Fruit fly (Drosophila melanogaster) whole organism, adult: Measurements from ENCODE around the gene CG32106.

Experiments
- CG11617 ChIP-seq: fragments of 200-800 bp; sonication (Bioruptor generic); optimal IDR thresholded peaks from 2 replicates; lab custom pipeline; 2017; ENCODE audit warnings: mild to moderate bottlenecking, missing biosample characterization, missing genetic modification reagents, missing genetic modification characterization
- CG12768 ChIP-seq: fragments of 200-800 bp; sonication (Bioruptor generic); optimal IDR thresholded peaks from 2 replicates; lab custom pipeline; 2017; ENCODE audit warnings: missing biosample characterization, missing genetic modification characterization, mild to moderate bottlenecking, moderate library complexity, missing genetic modification reagents
- CG14711 ChIP-seq: fragments of 200-800 bp; sonication (Bioruptor generic); optimal IDR thresholded peaks from 2 replicates; lab custom pipeline; 2018; ENCODE audit warnings: missing biosample characterization, mild to moderate bottlenecking, missing genetic modification characterization, moderate library complexity
- CG1620 ChIP-seq: fragments of 200-800 bp; sonication (Bioruptor generic); optimal IDR thresholded peaks from 2 replicates; lab custom pipeline; 2016; ENCODE audit warnings: missing biosample characterization, missing genetic modification characterization
- CG33017 ChIP-seq: fragments of 200-800 bp; sonication (Bioruptor generic); optimal IDR thresholded peaks from 2 replicates; lab custom pipeline; 2018; ENCODE audit warnings: missing biosample characterization, mild to moderate bottlenecking, missing genetic modification characterization, moderate library complexity
- CG5204 ChIP-seq: fragments of 200-800 bp; sonication (Bioruptor generic); optimal IDR thresholded peaks from 2 replicates; lab custom pipeline; 2016; ENCODE audit warnings: missing biosample characterization, missing genetic modification characterization
- CG7045 ChIP-seq: fragments of 200-800 bp; sonication (Bioruptor generic); optimal IDR thresholded peaks from 2 replicates; lab custom pipeline; 2017; ENCODE audit warnings: missing biosample characterization, mild to moderate bottlenecking, missing genetic modification characterization
- CG7101 ChIP-seq: fragments of 200-800 bp; sonication (Bioruptor generic); optimal IDR thresholded peaks from 2 replicates; lab custom pipeline; 2018; ENCODE audit warnings: missing biosample characterization, mild to moderate bottlenecking, missing genetic modification characterization, moderate library complexity
- Clk ChIP-seq: fragments of 200-800 bp; sonication (Bioruptor generic); optimal IDR thresholded peaks from 2 replicates; lab custom pipeline; 2017; ENCODE audit warnings: missing biosample characterization, missing genetic modification characterization
- Crg-1 ChIP-seq: fragments of 200-800 bp; sonication (Bioruptor generic); optimal IDR thresholded peaks from 2 replicates; lab custom pipeline; 2016; ENCODE audit warnings: missing biosample characterization, missing genetic modification characterization
- Hr96 ChIP-seq: fragments of 200-800 bp; sonication (Bioruptor generic); optimal IDR thresholded peaks from 2 replicates; lab custom pipeline; 2016; ENCODE audit warnings: missing biosample characterization, missing genetic modification characterization
- Mnt ChIP-seq: fragments of 200-800 bp; sonication (Bioruptor generic); optimal IDR thresholded peaks from 2 replicates; lab custom pipeline; 2016; ENCODE audit warnings: missing biosample characterization, mild to moderate bottlenecking, missing genetic modification characterization
- bab1 ChIP-seq: fragments of 200-800 bp; sonication (Bioruptor generic); optimal IDR thresholded peaks from 3 replicates; lab custom pipeline; 2019; ENCODE audit warnings: missing biosample characterization, mild to moderate bottlenecking, missing genetic modification characterization, moderate library complexity
- cic ChIP-seq: fragments of 200-800 bp; sonication (Bioruptor generic); optimal IDR thresholded peaks from 2 replicates; lab custom pipeline; 2017; ENCODE audit warnings: missing biosample characterization, mild to moderate bottlenecking, missing genetic modification characterization, moderate library complexity
- cnc ChIP-seq, 2 experiments: fragments of >200 bp; optimal IDR thresholded peaks; 2 replicates each; lab custom pipeline; 2017
- kay ChIP-seq: fragments of 200-800 bp; sonication (Bioruptor generic); peaks from one replicate; lab custom pipeline; 2016; ENCODE audit warnings: missing biosample characterization, missing genetic modification characterization, borderline replicate concordance
- ovo ChIP-seq: fragments of 200-800 bp; sonication (Bioruptor generic); optimal IDR thresholded peaks from 2 replicates; lab custom pipeline; 2016; ENCODE audit warnings: missing biosample characterization, missing genetic modification characterization
- pad ChIP-seq: fragments of 200-800 bp; sonication (Bioruptor generic); optimal IDR thresholded peaks from 3 replicates; lab custom pipeline; 2017; ENCODE audit warnings: missing biosample characterization, missing genetic modification characterization, mild to moderate bottlenecking, moderate library complexity, missing genetic modification reagents
- tj ChIP-seq: fragments of 200-800 bp; sonication (Bioruptor generic); optimal IDR thresholded peaks from 3 replicates; lab custom pipeline; 2017; ENCODE audit warnings: missing biosample characterization, mild to moderate bottlenecking, missing genetic modification characterization, moderate library complexity
- toe ChIP-seq: fragments of 200-800 bp; sonication (Bioruptor generic); optimal IDR thresholded peaks from 2 replicates; lab custom pipeline; 2016; ENCODE audit warnings: missing biosample characterization, missing genetic modification characterization

The CG32106 gene

DNA sequence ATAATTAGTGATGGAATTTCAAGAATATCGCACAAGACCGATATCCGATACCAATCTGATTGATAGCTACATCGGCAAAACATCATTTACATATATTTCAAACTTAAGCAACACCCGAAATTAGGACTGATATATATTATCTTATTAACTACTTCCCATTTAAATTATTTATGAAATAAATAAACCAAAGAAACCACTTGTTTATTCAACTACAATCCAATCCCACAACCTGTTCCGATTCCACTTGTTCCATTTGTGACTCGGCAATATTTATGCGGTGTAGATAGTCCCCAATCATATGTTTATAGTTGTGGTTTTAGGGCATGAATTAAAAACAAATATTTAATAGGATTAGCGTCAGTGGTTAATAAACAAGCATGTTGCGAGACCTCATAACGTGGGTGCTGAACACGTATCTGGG, 23.7 kb downstream of the CG32106 start, which contains the start of the genes CG10973 and Vps13D:
TSS of gene CG10973 (minus strand) at position 6 of the 421 bp plus-strand sequence.
TSS of gene Vps13D (plus strand) at position 281 of the 421 bp plus-strand sequence.
- peak; percentile 58 for TF ChIP-seq CG11617 (GFP tag; lab: Kevin White, UChicago)
- no peak for TF ChIP-seq CG5204
- TF ChIP-seq CG7045 (GFP tag; lab: Kevin White, UChicago) = no peak
- no peak for TF ChIP-seq ovo (GFP tag; lab: Kevin White, UChicago)
- TF ChIP-seq toe (GFP tag; lab: Kevin White, UChicago) = no peak
- TF ChIP-seq CG7101 (tag; lab: Kevin White, UChicago) = no peak
- TF ChIP-seq tj (GFP tag; lab: Kevin White, UChicago) = no peak
- no peak for TF ChIP-seq CG14711 (tag; lab: Kevin White, UChicago)
- peak; percentile 64 to 90 for TF ChIP-seq cnc (optimal IDR thresholded peaks at IDR 0.05; lab: Kevin White, UChicago)
- peak; percentile 41 for TF ChIP-seq CG1620 (GFP tag; lab: Kevin White, UChicago)
- peak; percentile 58 for TF ChIP-seq Mnt (GFP tag; lab: Kevin White, UChicago)
- no peak for TF ChIP-seq CG12768 (GFP tag; lab: Kevin White, UChicago)
- TF ChIP-seq Clk (GFP tag; lab: Kevin White, UChicago) = peak; percentile 2
- no peak for TF ChIP-seq CG33017
- no peak for TF ChIP-seq Hr96 (GFP tag; lab: Kevin White, UChicago)
- peak; percentile 90 for TF ChIP-seq bab1 (GFP tag; lab: Kevin White, UChicago)
- TF ChIP-seq cic (GFP tag; lab: Kevin White, UChicago) = peak; percentile 30
- no peak for TF ChIP-seq pad (GFP tag; lab: Kevin White, UChicago)
- peak; percentile 97 for TF ChIP-seq kay (GFP tag; lab: Kevin White, UChicago)
- TF ChIP-seq Crg-1 (GFP tag; lab: Kevin White, UChicago) = peak; percentile 11

DNA sequence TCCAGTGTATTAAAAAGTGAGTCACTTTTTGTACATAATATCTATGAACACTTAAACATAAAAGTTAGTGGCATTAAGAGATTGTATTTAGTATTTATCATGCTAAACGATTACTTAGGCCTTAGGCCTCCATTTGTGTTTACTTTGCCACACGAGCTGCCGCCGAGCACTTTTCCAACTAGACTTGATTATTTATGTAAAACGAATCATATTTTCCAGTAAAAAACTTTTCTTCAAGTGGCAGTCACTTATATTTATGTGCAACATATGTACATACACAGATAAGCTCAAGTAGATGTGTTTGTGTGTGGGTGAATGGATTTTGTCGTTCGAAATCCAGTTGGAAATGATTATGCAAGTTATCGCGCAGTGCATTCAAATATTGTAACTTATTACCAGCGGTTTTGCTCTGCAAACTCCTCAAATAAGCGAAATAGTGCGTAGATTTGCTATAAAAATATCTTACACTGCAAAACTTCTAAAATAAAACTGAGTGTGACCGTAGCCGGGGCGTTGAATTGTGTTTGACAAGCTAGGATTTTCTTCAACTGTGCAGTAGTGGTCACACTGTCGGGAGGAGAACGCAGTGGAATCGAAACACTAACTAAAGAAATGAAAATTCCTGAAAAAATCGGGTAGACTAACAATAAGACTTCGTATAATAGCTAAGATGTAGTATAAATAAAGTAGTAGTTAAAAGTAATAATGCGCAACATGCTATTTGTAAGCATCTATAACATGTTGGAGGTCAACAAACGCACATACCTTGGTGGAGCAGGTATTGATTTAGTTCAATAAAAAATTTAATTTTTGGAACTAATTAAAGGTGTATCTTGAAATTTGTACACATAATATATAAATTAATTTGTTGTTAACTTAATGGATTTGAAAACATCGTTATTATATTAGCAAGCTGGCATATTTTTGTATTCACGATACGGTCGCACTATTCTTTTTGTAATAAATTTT, 28.7 kb downstream of the CG32106 start, which contains the start of the genes Klc and CG10984:
TSS of gene Klc (minus strand) at position 490 of the 969 bp plus-strand sequence.
TSS of gene CG10984 (plus strand) at position 553 of the 969 bp plus-strand sequence.
- TF ChIP-seq bab1 (GFP tag; lab: Kevin White, UChicago) (peak; percentile 43), CG11617 (GFP tag; lab: Kevin White, UChicago) (no peak), CG7045 (GFP tag; lab: Kevin White, UChicago) (peak; percentile 37), CG7101 (tag; lab: Kevin White, UChicago) (peak; percentile 2), Crg-1 (GFP tag; lab: Kevin White, UChicago) (no peak), tj (GFP tag; lab: Kevin White, UChicago) (peak; percentile 70), CG14711 (tag; lab: Kevin White, UChicago) (peak; percentile 57)

DNA sequence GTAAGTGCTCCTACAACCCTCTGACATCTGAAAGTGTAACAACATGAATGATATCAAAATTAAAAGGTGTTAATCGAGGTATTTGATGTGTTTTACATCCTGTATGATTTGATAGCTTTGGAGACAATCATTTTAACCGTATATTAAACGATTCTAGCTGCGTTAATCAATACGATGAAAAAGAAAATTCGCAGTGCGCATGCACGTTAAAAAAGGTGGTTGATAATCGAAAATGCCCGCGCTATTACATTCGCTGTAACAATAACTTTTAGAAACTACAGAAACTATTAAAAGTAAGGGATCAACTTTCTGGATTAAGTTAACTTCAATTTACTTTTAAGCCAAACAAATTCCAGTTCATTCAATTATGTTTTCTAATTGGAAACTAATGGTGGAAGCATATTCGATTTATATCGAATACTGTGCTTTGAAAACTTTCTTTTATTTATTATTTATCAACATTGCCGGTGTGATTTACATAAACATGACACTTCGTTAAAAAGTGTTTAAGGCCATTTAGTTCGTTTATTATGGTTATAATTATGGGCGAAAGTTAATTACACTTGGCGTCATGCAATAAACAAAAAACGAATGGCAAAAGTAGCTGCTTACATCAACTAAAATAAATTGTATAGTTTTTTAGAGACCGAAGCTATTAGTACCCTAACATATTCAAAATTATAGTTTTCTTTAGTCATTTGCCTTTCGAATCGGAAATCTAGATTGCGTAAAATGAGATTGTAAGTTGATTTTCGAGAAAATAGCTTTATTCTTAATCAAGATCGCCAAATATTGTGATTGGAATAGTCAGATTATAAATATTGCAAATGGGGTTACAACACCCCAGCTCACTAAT, 29.6 kb downstream of the CG32106 start:
- TF ChIP-seq CG33017 (no peak), kay (GFP tag; lab: Kevin White, UChicago) (peak; percentile 81)

DNA sequence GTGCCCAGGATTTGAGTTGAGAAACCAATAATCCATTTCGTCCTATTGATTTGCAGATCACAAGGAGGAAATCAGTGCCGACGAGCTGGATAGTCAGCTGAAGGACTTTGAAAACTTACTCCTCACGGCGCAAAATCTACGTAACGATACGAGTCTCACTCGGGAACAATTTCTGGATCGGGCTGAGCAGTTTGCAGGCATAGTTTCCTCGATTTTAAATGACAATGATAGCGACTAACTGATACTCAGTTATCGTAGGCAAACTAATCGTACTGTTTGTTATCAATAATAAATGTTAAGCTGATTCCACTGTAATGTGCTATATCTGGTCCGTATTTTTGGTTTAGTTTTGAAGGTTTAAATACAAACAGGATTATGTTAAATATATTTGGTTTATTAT, 32.3 kb downstream of the CG32106 start:
- TF ChIP-seq CG12768 (GFP tag; lab: Kevin White, UChicago) (no peak), tj (GFP tag; lab: Kevin White, UChicago) (no peak), bab1 (GFP tag; lab: Kevin White, UChicago) (no peak), toe (GFP tag; lab: Kevin White, UChicago) (no peak), pad (GFP tag; lab: Kevin White, UChicago) (no peak), kay (GFP tag; lab: Kevin White, UChicago) (no peak), CG7045 (GFP tag; lab: Kevin White, UChicago) (no peak), CG14711 (tag; lab: Kevin White, UChicago) (no peak), CG1620 (GFP tag; lab: Kevin White, UChicago) (no peak), Clk (GFP tag; lab: Kevin White, UChicago) (no peak), CG11617 (GFP tag; lab: Kevin White, UChicago) (no peak), CG7101 (tag; lab: Kevin White, UChicago) (no peak), Hr96 (GFP tag; lab: Kevin White, UChicago) (no peak), ovo (GFP tag; lab: Kevin White, UChicago) (no peak), CG5204 (no peak), cnc (optimal IDR thresholded peaks at IDR 0.05; lab: Kevin White, UChicago) (no peak), Mnt (GFP tag; lab: Kevin White, UChicago) (no peak), cic (GFP tag; lab: Kevin White, UChicago) (no peak), Crg-1 (GFP tag; lab: Kevin White, UChicago) (no peak)
